Worm (Caenorhabditis elegans) whole organism, mixed stage, embryonic: ENCODE measurements around the gene erd-2.2.

Source experiments
- M03D4.4 ChIP-seq: sonication (generic microtip); optimal IDR thresholded peaks from 2 replicates; lab custom pipeline; 2017; ENCODE audit warnings: mild to moderate bottlenecking, missing genetic modification characterization, missing compliant biosample characterization
- bed-3 ChIP-seq: fragments of 200-800 bp; sonication (Bioruptor generic); optimal IDR thresholded peaks from 3 replicates; lab custom pipeline; 2018; ENCODE audit warnings: mild to moderate bottlenecking, missing genetic modification characterization, moderate library complexity, missing compliant biosample characterization
- blmp-1 ChIP-seq: fragments of 150-350 bp; optimal IDR thresholded peaks from 2 replicates; lab custom pipeline; 2014; ENCODE audit warnings: missing biosample characterization, missing genetic modification characterization
- ceh-39 ChIP-seq: fragments of 150-350 bp; optimal IDR thresholded peaks from 2 replicates; lab custom pipeline; 2014; ENCODE audit warnings: missing biosample characterization, missing genetic modification characterization
- ceh-83 ChIP-seq: fragments of 200-800 bp; sonication (Bioruptor generic); optimal IDR thresholded peaks from 2 replicates; lab custom pipeline; 2018; ENCODE audit warnings: mild to moderate bottlenecking, missing genetic modification characterization, missing compliant biosample characterization
- ces-1 ChIP-seq: fragments of 150-350 bp; optimal IDR thresholded peaks from 2 replicates; lab custom pipeline; 2014; ENCODE audit warnings: missing biosample characterization, missing genetic modification reagents, missing genetic modification characterization
- elt-1 ChIP-seq: sonication (generic microtip); optimal IDR thresholded peaks from 2 replicates; lab custom pipeline; 2017; ENCODE audit warnings: missing genetic modification characterization, mild to moderate bottlenecking, missing compliant biosample characterization, antibody characterized with exemption, moderate library complexity, borderline replicate concordance; ENCODE audit not compliant: insufficient read depth
- elt-3 ChIP-seq: fragments of 150-350 bp; optimal IDR thresholded peaks from 2 replicates; lab custom pipeline; 2014; ENCODE audit warnings: missing biosample characterization, missing genetic modification characterization
- flh-1 ChIP-seq: fragments of 200-800 bp; sonication (Bioruptor generic); optimal IDR thresholded peaks from 2 replicates; lab custom pipeline; 2018; ENCODE audit warnings: mild to moderate bottlenecking, missing genetic modification characterization, moderate library complexity, missing compliant biosample characterization
- ham-2 ChIP-seq: fragments of 200-800 bp; sonication (Bioruptor generic); optimal IDR thresholded peaks from 2 replicates; lab custom pipeline; 2018; ENCODE audit warnings: mild to moderate bottlenecking, missing genetic modification characterization, missing compliant biosample characterization
- hlh-1 ChIP-seq: fragments of 150-350 bp; optimal IDR thresholded peaks from 2 replicates; lab custom pipeline; 2014; ENCODE audit warnings: missing biosample characterization, missing genetic modification reagents, missing genetic modification characterization
- lin-13 ChIP-seq: fragments of 150-350 bp; optimal IDR thresholded peaks from 2 replicates; lab custom pipeline; 2014; ENCODE audit warnings: missing biosample characterization, missing genetic modification characterization
- lin-32 ChIP-seq: fragments of 200-800 bp; sonication (Bioruptor generic); optimal IDR thresholded peaks from 2 replicates; lab custom pipeline; 2018; ENCODE audit warnings: mild to moderate bottlenecking, missing genetic modification characterization, missing compliant biosample characterization
- lsy-2 ChIP-seq: fragments of 150-350 bp; optimal IDR thresholded peaks from 2 replicates; lab custom pipeline; 2014; ENCODE audit warnings: missing biosample characterization, missing genetic modification characterization
- mab-5 ChIP-seq: fragments of 150-350 bp; optimal IDR thresholded peaks from 2 replicates; lab custom pipeline; 2014; ENCODE audit warnings: missing biosample characterization, missing genetic modification characterization
- mep-1 ChIP-seq: fragments of 150-350 bp; optimal IDR thresholded peaks from 2 replicates; lab custom pipeline; 2017; ENCODE audit warnings: missing biosample characterization, missing genetic modification reagents, missing genetic modification characterization, inconsistent platforms
- nhr-12 ChIP-seq: fragments of 150-350 bp; optimal IDR thresholded peaks from 2 replicates; lab custom pipeline; 2014; ENCODE audit warnings: missing biosample characterization, missing genetic modification characterization
- nhr-2 ChIP-seq: fragments of 150-350 bp; optimal IDR thresholded peaks from 2 replicates; lab custom pipeline; 2014; ENCODE audit warnings: missing biosample characterization, missing genetic modification characterization
- nhr-237 ChIP-seq: fragments of 150-350 bp; optimal IDR thresholded peaks from 2 replicates; lab custom pipeline; 2014; ENCODE audit warnings: missing biosample characterization, missing genetic modification characterization
- nhr-28 ChIP-seq: fragments of 150-350 bp; optimal IDR thresholded peaks from 2 replicates; lab custom pipeline; 2014; ENCODE audit warnings: missing biosample characterization, missing genetic modification characterization
- nhr-76 ChIP-seq: sonication (generic microtip); optimal IDR thresholded peaks from 2 replicates; lab custom pipeline; 2017; ENCODE audit warnings: missing biosample characterization, missing genetic modification characterization
- pha-4 ChIP-seq: fragments of 150-350 bp; optimal IDR thresholded peaks from 2 replicates; lab custom pipeline; 2018; ENCODE audit warnings: missing biosample characterization, missing genetic modification reagents, missing genetic modification characterization
- sem-2 ChIP-seq: fragments of 200-800 bp; sonication (Bioruptor generic); optimal IDR thresholded peaks from 2 replicates; lab custom pipeline; 2018; ENCODE audit warnings: mild to moderate bottlenecking, missing genetic modification characterization, missing compliant biosample characterization
- snpc-4 ChIP-seq: fragments of 150-350 bp; optimal IDR thresholded peaks from 2 replicates; lab custom pipeline; 2014; ENCODE audit warnings: missing biosample characterization, missing genetic modification characterization
- sptf-1 ChIP-seq: sonication (generic microtip); optimal IDR thresholded peaks from 2 replicates; lab custom pipeline; 2017; ENCODE audit warnings: mild to moderate bottlenecking, missing genetic modification characterization, moderate library complexity, missing compliant biosample characterization
- tbx-8 ChIP-seq: fragments of 200-800 bp; sonication (Bioruptor generic); optimal IDR thresholded peaks from 2 replicates; lab custom pipeline; 2018; ENCODE audit warnings: mild to moderate bottlenecking, missing genetic modification characterization, moderate library complexity, missing compliant biosample characterization
- zip-8 ChIP-seq: fragments of 150-350 bp; optimal IDR thresholded peaks from 2 replicates; lab custom pipeline; 2014; ENCODE audit warnings: missing biosample characterization, missing genetic modification characterization
- ztf-11 ChIP-seq: fragments of 150-350 bp; optimal IDR thresholded peaks from 2 replicates; lab custom pipeline; 2014; ENCODE audit warnings: missing biosample characterization, missing genetic modification characterization

Gene erd-2.2

DNA sequence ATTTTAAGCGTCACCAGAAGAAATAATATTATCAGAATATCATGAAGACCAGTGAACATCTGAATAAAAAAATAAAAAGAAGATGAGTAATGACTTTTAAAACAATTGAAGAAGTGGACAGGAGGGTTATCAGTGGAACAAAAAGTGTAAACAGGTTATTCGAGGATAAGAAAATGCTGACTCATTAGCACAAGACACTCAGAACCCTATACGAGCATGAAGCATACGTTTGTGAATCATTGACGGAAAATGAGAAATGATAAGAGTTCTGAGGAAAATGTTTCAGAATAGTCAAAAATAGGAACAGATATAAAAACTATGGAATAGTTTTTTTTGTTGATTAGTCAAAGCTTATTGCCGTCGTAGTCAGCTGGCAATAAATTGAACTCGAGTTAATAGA is 26.0 kb downstream of the erd-2.2 start, which contains the start of gene zmp-1:
TSS of gene zmp-1 (minus strand) at position 101 of the 400 bp plus-strand sequence.
- no peak for TF ChIP-seq lin-32 (GFP tag; lab: Kevin White, UChicago)
- no peak for TF ChIP-seq zip-8 (tag; lab: Kevin White, UChicago)
- TF ChIP-seq lin-13 (tag; lab: Kevin White, UChicago), result no peak
- no peak for TF ChIP-seq elt-1 (tag; lab: Kevin White, UChicago)
- no peak for TF ChIP-seq nhr-2 (tag; lab: Kevin White, UChicago)
- TF ChIP-seq sem-2 (GFP tag; lab: Kevin White, UChicago), result no peak
- TF ChIP-seq flh-1 (GFP tag; lab: Kevin White, UChicago), result no peak
- TF ChIP-seq blmp-1, result no peak
- TF ChIP-seq mab-5 (tag; lab: Kevin White, UChicago), result no peak
- no peak for TF ChIP-seq bed-3

DNA sequence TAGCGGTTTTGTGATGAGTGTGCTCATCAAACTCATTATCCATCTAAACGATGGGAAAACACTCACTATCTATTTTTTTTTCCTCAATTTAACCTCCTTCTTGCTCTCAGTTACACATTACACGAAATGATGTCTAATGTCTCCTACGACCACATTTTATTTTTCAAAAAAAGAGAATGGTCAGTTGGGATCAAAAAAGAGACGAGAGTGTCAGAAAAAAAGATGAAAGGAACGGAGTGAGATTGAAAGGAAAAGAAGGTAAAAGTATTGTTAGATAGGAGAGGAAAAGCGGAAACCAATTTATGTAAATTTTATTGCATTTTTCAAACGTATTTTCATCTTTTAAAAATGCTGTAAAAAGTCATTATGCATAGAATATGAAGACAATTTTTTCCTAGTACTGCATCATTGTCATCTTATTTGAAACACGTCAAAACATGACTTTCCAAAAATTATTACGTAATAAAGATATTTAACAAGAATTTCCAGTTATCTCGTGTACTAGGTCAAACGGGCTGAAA is 27.3 kb downstream of the erd-2.2 start:
- TF ChIP-seq ces-1 (peak; percentile 7), zip-8 (tag; lab: Kevin White, UChicago) (peak; percentile 71), blmp-1 (no peak), elt-3 (tag; lab: Kevin White, UChicago) (no peak)

ce11 chrIII:5936992-5937391 is 30.1 kb downstream of the erd-2.2 start, which contains the start of gene EGAP1.1:
Gene EGAP1.1 (minus strand): TSS chrIII:5937220.
- TF ChIP-seq ham-2 (GFP tag; lab: Kevin White, UChicago) (no peak), nhr-237 (tag; lab: Kevin White, UChicago) (no peak), ceh-39 (tag; lab: Kevin White, UChicago) (no peak), tbx-8 (GFP tag; lab: Kevin White, UChicago) (no peak), hlh-1 (tag; lab: Kevin White, UChicago) (no peak), zip-8 (tag; lab: Kevin White, UChicago) (no peak), mab-5 (tag; lab: Kevin White, UChicago) (no peak), elt-3 (tag; lab: Kevin White, UChicago) (no peak), snpc-4 (tag; lab: Kevin White, UChicago) (no peak), ces-1 (no peak), elt-1 (tag; lab: Kevin White, UChicago) (no peak), lsy-2 (tag; lab: Kevin White, UChicago) (no peak), sem-2 (GFP tag; lab: Kevin White, UChicago) (no peak), nhr-28 (tag; lab: Kevin White, UChicago) (no peak), bed-3 (no peak), M03D4.4 (tag; lab: Kevin White, UChicago) (no peak), nhr-12 (no peak)

DNA sequence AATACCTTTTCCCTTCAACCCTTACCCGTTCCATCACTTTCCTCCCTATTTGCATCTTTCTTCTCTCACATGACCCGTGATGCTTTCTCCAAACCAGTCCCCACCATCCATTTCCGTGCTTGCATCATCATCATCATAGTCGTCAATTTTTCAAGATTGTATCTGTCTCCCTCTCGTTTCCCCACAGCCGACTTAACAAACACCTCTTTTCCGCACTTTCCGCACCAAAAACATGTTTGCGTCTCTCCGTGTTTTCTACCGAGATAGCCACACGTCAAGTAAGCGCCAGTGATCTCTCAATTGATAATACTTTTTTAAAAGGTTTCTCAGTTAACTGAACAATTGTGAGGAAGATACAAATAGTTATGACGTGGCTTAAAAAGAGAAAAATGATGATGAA is 31.2 kb downstream of the erd-2.2 start:
- TF ChIP-seq sptf-1 (tag; lab: Kevin White, UChicago), result no peak
- no peak for TF ChIP-seq ceh-39 (tag; lab: Kevin White, UChicago)
- peak; percentile 57 for TF ChIP-seq ham-2 (GFP tag; lab: Kevin White, UChicago)
- TF ChIP-seq ztf-11 (tag; lab: Kevin White, UChicago), result no peak
- TF ChIP-seq nhr-12, result no peak
- peak; percentile 78 for TF ChIP-seq elt-1 (tag; lab: Kevin White, UChicago)
- no peak for TF ChIP-seq mep-1 (tag; lab: Kevin White, UChicago)
- TF ChIP-seq nhr-76 (tag; lab: Kevin White, UChicago), result no peak
- TF ChIP-seq blmp-1, result peak; percentile 45
- TF ChIP-seq nhr-237 (tag; lab: Kevin White, UChicago), result peak; percentile 76
- no peak for TF ChIP-seq zip-8 (tag; lab: Kevin White, UChicago)
- TF ChIP-seq pha-4 (tag; lab: Kevin White, UChicago), result no peak

ce11 chrIII:5938790-5939452 is 32.1 kb downstream of the erd-2.2 start:
- TF ChIP-seq zip-8 (tag; lab: Kevin White, UChicago) (peak; percentile 71), blmp-1 (no peak), ceh-83 (GFP tag; lab: Kevin White, UChicago) (no peak)
